Worm (Caenorhabditis elegans) whole organism, young adult: ENCODE data around the gene F36H12.17.

ENCODE experiments used
- Y53G8AR.9 ChIP-seq: fragments of 200-800 bp; sonication (Bioruptor generic); conservative IDR thresholded peaks from 2 replicates; pipeline ENCODE4 v1.3.6; 2022; ENCODE audit warnings: missing genetic modification reagents, missing genetic modification characterization, missing compliant biosample characterization
- efl-1 ChIP-seq: fragments of 150-350 bp; optimal IDR thresholded peaks from 2 replicates; lab custom pipeline; 2014; ENCODE audit warnings: missing biosample characterization, missing genetic modification reagents, missing genetic modification characterization
- unc-62 ChIP-seq: fragments of 150-350 bp; optimal IDR thresholded peaks from 2 replicates; lab custom pipeline; 2014; ENCODE audit warnings: missing biosample characterization, missing genetic modification reagents, missing genetic modification characterization

- TF ChIP-seq efl-1: no peak
- TF ChIP-seq Y53G8AR.9 (GFP tag; lab: Robert Waterston, UW): no peak
- TF ChIP-seq unc-62 (GFP tag; lab: Kevin White, UChicago): no peak
These were observed 28.4 kb upstream of the F36H12.17 start, which contains the start of gene ZK354.8 for ce11 chrIV:5306040-5306439.
